Worm (Caenorhabditis elegans): ENCODE measurements around the gene cpb-1.

DNA sequence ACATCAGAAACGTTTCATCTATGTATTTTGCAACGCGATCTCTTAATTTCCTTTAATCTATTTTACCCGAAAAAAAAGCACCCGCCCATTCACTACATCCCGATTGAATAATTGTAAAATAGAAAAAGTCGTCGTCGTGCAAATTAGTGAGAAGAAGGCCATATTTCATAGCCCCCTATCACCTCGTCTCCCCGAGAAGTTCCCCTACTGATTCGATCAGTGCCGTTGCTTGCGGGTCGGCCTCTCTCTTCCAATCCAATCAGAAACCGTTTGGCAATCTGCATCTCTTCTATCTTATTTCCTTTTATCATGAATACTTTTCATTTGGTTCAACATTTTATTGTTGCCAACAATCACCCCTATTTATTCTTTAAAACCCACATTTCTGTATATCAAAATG lies 23.0 kb upstream of the cpb-1 start:
- TF ChIP-seq Y22D7AL.16 (tag; optimal IDR thresholded peaks at IDR 0.05) (no peak), ceh-6 (GFP tag; optimal IDR thresholded peaks at IDR 0.05) (no peak), F13H6.1 (tag; optimal IDR thresholded peaks at IDR 0.05) (no peak), sox-4 (tag; optimal IDR thresholded peaks at IDR 0.05) (no peak), npax-4 (tag; optimal IDR thresholded peaks at IDR 0.05) (no peak), nfya-1 (tag; optimal IDR thresholded peaks at IDR 0.05) (no peak), ama-1 (optimal IDR thresholded peaks at IDR 0.05) (no peak), nhr-11 (tag; optimal IDR thresholded peaks at IDR 0.05) (no peak), pha-4 (tag; optimal IDR thresholded peaks at IDR 0.05) (no peak)
